Fruit fly (Drosophila melanogaster) Kc167 (cell line): ENCODE data around the gene CG12147.

Source experiments
- Myc ChIP-seq: fragments of >200 bp; optimal IDR thresholded peaks from 2 replicates; lab custom pipeline; 2017; ENCODE audit warnings: missing external identifiers
- h ChIP-seq: fragments of >200 bp; optimal IDR thresholded peaks from 3 replicates; lab custom pipeline; 2018; ENCODE audit warnings: missing external identifiers
- insv ChIP-seq: fragments of >200 bp; optimal IDR thresholded peaks from 3 replicates; lab custom pipeline; 2018; ENCODE audit warnings: missing external identifiers

DNA sequence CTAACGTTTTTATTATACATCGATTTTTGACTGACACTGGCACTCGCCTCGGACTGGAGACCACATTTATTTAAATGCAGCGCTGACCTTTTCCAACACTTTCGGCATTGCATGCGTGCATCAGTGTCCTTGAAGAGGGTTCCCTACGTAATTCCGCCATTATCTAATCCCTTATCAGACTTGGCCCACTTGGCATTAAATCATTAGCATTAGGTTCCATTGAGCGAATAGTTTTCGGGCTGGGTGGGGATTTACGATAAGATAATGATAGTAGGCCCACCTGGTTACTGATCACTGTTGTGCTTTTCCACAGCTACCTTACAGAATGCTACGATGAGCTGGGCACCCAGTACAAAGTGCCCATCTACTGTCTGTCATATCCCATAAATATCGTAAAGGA lies 31.8 kb downstream of the CG12147 start:
- TF ChIP-seq h (lab: Kevin White, UChicago) (no peak), Myc (lab: Kevin White, UChicago) (no peak), insv (no peak)
